Worm (Caenorhabditis elegans) whole organism, L2 larva: ENCODE results near the gene chil-1.

Source experiments
- aly-2 ChIP-seq: fragments of 150-350 bp; optimal IDR thresholded peaks from 2 replicates; lab custom pipeline; 2014; ENCODE audit warnings: missing biosample characterization, missing genetic modification characterization
- ceh-82 ChIP-seq: fragments of 150-350 bp; optimal IDR thresholded peaks from 2 replicates; lab custom pipeline; 2014; ENCODE audit warnings: missing biosample characterization, missing genetic modification characterization
- nhr-11 ChIP-seq: fragments of 150-350 bp; optimal IDR thresholded peaks from 2 replicates; lab custom pipeline; 2014; ENCODE audit warnings: missing biosample characterization, missing genetic modification characterization
- nhr-77 ChIP-seq: fragments of 150-350 bp; optimal IDR thresholded peaks from 2 replicates; lab custom pipeline; 2014; ENCODE audit warnings: missing biosample characterization, missing genetic modification characterization
- skn-1 ChIP-seq: sonication (generic microtip); optimal IDR thresholded peaks from 2 replicates; lab custom pipeline; 2017; ENCODE audit warnings: missing biosample characterization, missing genetic modification characterization
- ztf-11 ChIP-seq: sonication (generic microtip); optimal IDR thresholded peaks from 2 replicates; lab custom pipeline; 2017; ENCODE audit warnings: missing biosample characterization, missing genetic modification characterization

ce11 chrII:9880826-9881225 is 14.5 kb upstream of the chil-1 start, which contains the start of gene C08H9.15:
- TF ChIP-seq skn-1 (tag; lab: Kevin White, UChicago) (no peak), aly-2 (tag; lab: Kevin White, UChicago) (no peak), nhr-77 (no peak), ceh-82 (tag; lab: Kevin White, UChicago) (no peak), ztf-11 (tag; lab: Kevin White, UChicago) (no peak), nhr-11 (tag; lab: Kevin White, UChicago) (no peak)
